Worm (Caenorhabditis elegans): ENCODE data around the gene sod-4.

ce11 chrIII:9502155-9502714 lies 2.1 kb upstream of the sod-4 start:
- TF ChIP-seq nhr-77 (tag; optimal IDR thresholded peaks at IDR 0.05): no peak
- TF ChIP-seq nhr-28 (tag; optimal IDR thresholded peaks at IDR 0.05): no peak
- TF ChIP-seq nhr-12 (tag; optimal IDR thresholded peaks at IDR 0.05): no peak
- TF ChIP-seq fkh-10 (GFP tag; optimal IDR thresholded peaks at IDR 0.05): no peak
- TF ChIP-seq nhr-67 (tag; optimal IDR thresholded peaks at IDR 0.05): no peak
- TF ChIP-seq fos-1 (tag; optimal IDR thresholded peaks at IDR 0.05): no peak
- no peak for TF ChIP-seq aly-2 (tag; optimal IDR thresholded peaks at IDR 0.05)
